Worm (Caenorhabditis elegans) whole organism, L3 larva: Measurements from ENCODE around the gene ist-1.

Experiments
- R02D3.7 ChIP-seq: fragments of 150-350 bp; optimal IDR thresholded peaks from 2 replicates; lab custom pipeline; 2014; ENCODE audit warnings: missing biosample characterization, missing genetic modification characterization
- ZK546.5 ChIP-seq: sonication (generic microtip); optimal IDR thresholded peaks from 2 replicates; lab custom pipeline; 2017; ENCODE audit warnings: missing biosample characterization, missing genetic modification characterization
- aly-2 ChIP-seq: fragments of 150-350 bp; optimal IDR thresholded peaks from 2 replicates; lab custom pipeline; 2014; ENCODE audit warnings: missing biosample characterization, missing genetic modification characterization
- ama-1 ChIP-seq: fragments of 150-350 bp; optimal IDR thresholded peaks from 2 replicates; lab custom pipeline; 2018
- ceh-16 ChIP-seq: sonication (generic microtip); optimal IDR thresholded peaks from 2 replicates; lab custom pipeline; 2017; ENCODE audit warnings: missing biosample characterization, missing genetic modification characterization
- ceh-28 ChIP-seq: fragments of 150-350 bp; optimal IDR thresholded peaks from 2 replicates; lab custom pipeline; 2014; ENCODE audit warnings: missing biosample characterization, missing genetic modification reagents, missing genetic modification characterization
- ceh-82 ChIP-seq: fragments of 150-350 bp; optimal IDR thresholded peaks from 2 replicates; lab custom pipeline; 2014; ENCODE audit warnings: missing biosample characterization, missing genetic modification characterization
- ceh-9 ChIP-seq: sonication (generic microtip); optimal IDR thresholded peaks from 2 replicates; lab custom pipeline; 2018; ENCODE audit warnings: missing biosample characterization, missing genetic modification characterization
- daf-12 ChIP-seq: fragments of 150-350 bp; optimal IDR thresholded peaks from 2 replicates; lab custom pipeline; 2014; ENCODE audit warnings: missing biosample characterization, missing genetic modification reagents, missing genetic modification characterization
- egl-27 ChIP-seq: sonication (generic microtip); optimal IDR thresholded peaks from 4 replicates; lab custom pipeline; 2017; ENCODE audit warnings: missing biosample characterization, missing genetic modification reagents, missing genetic modification characterization
- egl-5 ChIP-seq: fragments of 150-350 bp; optimal IDR thresholded peaks from 2 replicates; lab custom pipeline; 2017; ENCODE audit warnings: missing biosample characterization, missing genetic modification reagents, missing genetic modification characterization, inconsistent platforms
- elt-1 ChIP-seq: fragments of 150-350 bp; optimal IDR thresholded peaks from 2 replicates; lab custom pipeline; 2014; ENCODE audit warnings: missing biosample characterization, missing genetic modification characterization
- elt-2 ChIP-seq: sonication (generic microtip); optimal IDR thresholded peaks from 2 replicates; lab custom pipeline; 2016; ENCODE audit warnings: missing genetic modification reagents, mild to moderate bottlenecking, missing genetic modification characterization, missing compliant biosample characterization
- elt-3 ChIP-seq, 3 experiments: fragments of 150-350 bp in 1 of 3; sonication (generic microtip) in 2 of 3; optimal IDR thresholded peaks; 2 replicates in 2 of 3; 4 replicates in 1 of 3; lab custom pipeline; 2014 to 2017; ENCODE audit warnings: missing biosample characterization in 3 of 3, missing genetic modification characterization in 3 of 3
- eor-1 ChIP-seq, 2 experiments: fragments of 150-350 bp; optimal IDR thresholded peaks; 2 replicates each; lab custom pipeline; 2014 to 2018; ENCODE audit warnings: missing biosample characterization in 2 of 2, missing genetic modification characterization in 2 of 2
- fkh-10 ChIP-seq: sonication (generic microtip); optimal IDR thresholded peaks from 2 replicates; lab custom pipeline; 2017; ENCODE audit warnings: missing biosample characterization, missing genetic modification reagents, missing genetic modification characterization
- fkh-2 ChIP-seq: fragments of 150-350 bp; optimal IDR thresholded peaks from 2 replicates; lab custom pipeline; 2014; ENCODE audit warnings: missing biosample characterization, missing genetic modification reagents, missing genetic modification characterization
- fos-1 ChIP-seq: fragments of 150-350 bp; optimal IDR thresholded peaks from 2 replicates; lab custom pipeline; 2014; ENCODE audit warnings: missing biosample characterization, missing genetic modification characterization
- hmg-11 ChIP-seq: sonication (generic microtip); optimal IDR thresholded peaks from 2 replicates; lab custom pipeline; 2016; ENCODE audit warnings: missing genetic modification characterization, missing compliant biosample characterization
- jun-1 ChIP-seq: fragments of 150-350 bp; optimal IDR thresholded peaks from 2 replicates; lab custom pipeline; 2014; ENCODE audit warnings: missing biosample characterization, missing genetic modification reagents, missing genetic modification characterization
- lin-15B ChIP-seq: fragments of 150-350 bp; optimal IDR thresholded peaks from 2 replicates; lab custom pipeline; 2014; ENCODE audit warnings: missing biosample characterization, missing genetic modification characterization
- lin-39 ChIP-seq: fragments of 150-350 bp; optimal IDR thresholded peaks from 2 replicates; lab custom pipeline; 2018; ENCODE audit warnings: missing biosample characterization, missing genetic modification reagents, missing genetic modification characterization
- lsy-12 ChIP-seq: sonication (generic microtip); optimal IDR thresholded peaks from 2 replicates; lab custom pipeline; 2016; ENCODE audit warnings: mild to moderate bottlenecking, missing genetic modification characterization, missing compliant biosample characterization
- mdl-1 ChIP-seq: fragments of 150-350 bp; optimal IDR thresholded peaks from 2 replicates; lab custom pipeline; 2014; ENCODE audit warnings: missing biosample characterization, missing genetic modification characterization
- mml-1 ChIP-seq: fragments of 150-350 bp; sonication (generic microtip); optimal IDR thresholded peaks from 3 replicates; lab custom pipeline; 2014; ENCODE audit warnings: missing biosample characterization, missing genetic modification characterization
- nfya-1 ChIP-seq: sonication (generic microtip); optimal IDR thresholded peaks from 2 replicates; lab custom pipeline; 2017; ENCODE audit warnings: missing genetic modification characterization, mild to moderate bottlenecking, missing compliant biosample characterization, antibody characterized with exemption, moderate library complexity; ENCODE audit not compliant: insufficient read depth
- nhr-11 ChIP-seq: fragments of 150-350 bp; optimal IDR thresholded peaks from 2 replicates; lab custom pipeline; 2014; ENCODE audit warnings: missing biosample characterization, missing genetic modification characterization
- nhr-12 ChIP-seq: fragments of 150-350 bp; optimal IDR thresholded peaks from 2 replicates; lab custom pipeline; 2014; ENCODE audit warnings: missing biosample characterization, missing genetic modification characterization
- nhr-23 ChIP-seq: fragments of 150-350 bp; optimal IDR thresholded peaks from 2 replicates; lab custom pipeline; 2014; ENCODE audit warnings: missing biosample characterization, missing genetic modification reagents, missing genetic modification characterization
- nhr-237 ChIP-seq: fragments of 150-350 bp; optimal IDR thresholded peaks from 2 replicates; lab custom pipeline; 2014; ENCODE audit warnings: missing biosample characterization, missing genetic modification characterization
- nhr-25 ChIP-seq: sonication (generic microtip); optimal IDR thresholded peaks from 2 replicates; lab custom pipeline; 2017; ENCODE audit warnings: missing biosample characterization, missing genetic modification characterization
- nhr-28 ChIP-seq: fragments of 150-350 bp; optimal IDR thresholded peaks from 2 replicates; lab custom pipeline; 2014; ENCODE audit warnings: missing biosample characterization, missing genetic modification characterization
- nhr-43 ChIP-seq: sonication (generic microtip); optimal IDR thresholded peaks from 2 replicates; lab custom pipeline; 2016; ENCODE audit warnings: mild to moderate bottlenecking, missing genetic modification characterization, missing compliant biosample characterization; ENCODE audit not compliant: poor library complexity, severe bottlenecking
- nhr-67 ChIP-seq: fragments of 150-350 bp; optimal IDR thresholded peaks from 2 replicates; lab custom pipeline; 2014; ENCODE audit warnings: missing biosample characterization, missing genetic modification characterization
- nhr-76 ChIP-seq: fragments of 150-350 bp; sonication (generic microtip); optimal IDR thresholded peaks from 5 replicates; lab custom pipeline; 2014; ENCODE audit warnings: missing biosample characterization, missing genetic modification characterization
- nhr-77 ChIP-seq: fragments of 150-350 bp; optimal IDR thresholded peaks from 2 replicates; lab custom pipeline; 2014; ENCODE audit warnings: missing biosample characterization, missing genetic modification characterization
- pha-4 ChIP-seq: fragments of 150-350 bp; optimal IDR thresholded peaks from 2 replicates; lab custom pipeline; 2014; ENCODE audit warnings: missing biosample characterization, missing genetic modification reagents, missing genetic modification characterization
- pqm-1 ChIP-seq: fragments of 150-350 bp; optimal IDR thresholded peaks from 2 replicates; lab custom pipeline; 2017; ENCODE audit warnings: missing biosample characterization, missing genetic modification characterization, inconsistent platforms
- sea-2 ChIP-seq: fragments of 150-350 bp; sonication (generic microtip); optimal IDR thresholded peaks from 4 replicates; lab custom pipeline; 2014; ENCODE audit warnings: missing biosample characterization, missing genetic modification reagents, missing genetic modification characterization
- skn-1 ChIP-seq: fragments of 150-350 bp; optimal IDR thresholded peaks from 2 replicates; lab custom pipeline; 2014; ENCODE audit warnings: missing biosample characterization, missing genetic modification characterization
- snpc-4 ChIP-seq: fragments of 150-350 bp; optimal IDR thresholded peaks from 2 replicates; lab custom pipeline; 2014; ENCODE audit warnings: missing biosample characterization, missing genetic modification characterization
- tbx-2 ChIP-seq: sonication (generic microtip); optimal IDR thresholded peaks from 2 replicates; lab custom pipeline; 2016; ENCODE audit warnings: mild to moderate bottlenecking, missing genetic modification characterization, missing compliant biosample characterization
- unc-39 ChIP-seq: sonication (generic microtip); optimal IDR thresholded peaks from 4 replicates; lab custom pipeline; 2017; ENCODE audit warnings: missing biosample characterization, missing genetic modification characterization
- unc-62 ChIP-seq: fragments of 150-350 bp; sonication (generic microtip); optimal IDR thresholded peaks from 4 replicates; lab custom pipeline; 2014; ENCODE audit warnings: missing biosample characterization, missing genetic modification reagents, missing genetic modification characterization
- zag-1 ChIP-seq: fragments of 150-350 bp; optimal IDR thresholded peaks from 2 replicates; lab custom pipeline; 2014; ENCODE audit warnings: missing biosample characterization, missing genetic modification characterization
- ztf-11 ChIP-seq: fragments of 150-350 bp; optimal IDR thresholded peaks from 2 replicates; lab custom pipeline; 2014; ENCODE audit warnings: missing biosample characterization, missing genetic modification characterization
- ztf-4 ChIP-seq: fragments of 150-350 bp; optimal IDR thresholded peaks from 2 replicates; lab custom pipeline; 2014; ENCODE audit warnings: missing biosample characterization, missing genetic modification characterization

Gene ist-1

ce11 chrX:7100290-7100689, 26.2 kb upstream of the ist-1 start, which contains the start of gene C36B7.6:
Gene C36B7.6, minus strand, starts transcription at chrX:7100338.
- TF ChIP-seq ceh-82 (no peak), unc-39 (no peak), mml-1 (no peak), egl-5 (tag; lab: Kevin White, UChicago) (no peak), fos-1 (tag; lab: Kevin White, UChicago) (no peak), ztf-11 (tag; lab: Kevin White, UChicago) (no peak), daf-12 (tag; lab: Kevin White, UChicago) (no peak), nhr-28 (tag; lab: Kevin White, UChicago) (no peak), nhr-43 (tag; lab: Kevin White, UChicago) (no peak), nhr-67 (tag; lab: Kevin White, UChicago) (no peak), jun-1 (tag; lab: Kevin White, UChicago) (no peak), lin-15B (peak; percentile 49), ceh-16 (tag; lab: Kevin White, UChicago) (no peak), lsy-12 (no peak), ceh-9 (tag; lab: Kevin White, UChicago) (no peak), eor-1 (tag; optimal IDR thresholded peaks at IDR 0.05; lab: Kevin White, UChicago) (no peak), nhr-11 (tag; lab: Kevin White, UChicago) (no peak), nhr-76 (tag; lab: Kevin White, UChicago) (no peak), mdl-1 (tag; lab: Kevin White, UChicago) (no peak), nhr-12 (tag; lab: Kevin White, UChicago) (no peak), nhr-23 (tag; lab: Kevin White, UChicago) (peak; percentile 36), elt-2 (peak; percentile 36), pqm-1 (tag; lab: Kevin White, UChicago) (peak; percentile 30), ceh-28 (tag; lab: Kevin White, UChicago) (no peak), fkh-10 (GFP tag; lab: Kevin White, UChicago) (no peak), ZK546.5 (no peak), zag-1 (no peak), ztf-4 (tag; lab: Kevin White, UChicago) (no peak), pha-4 (no peak), skn-1 (tag; lab: Kevin White, UChicago) (no peak), elt-3 (tag; optimal IDR thresholded peaks at IDR 0.05; lab: Kevin White, UChicago) (no peak), snpc-4 (peak; percentile 17), nfya-1 (tag; lab: Kevin White, UChicago) (no peak), hmg-11 (no peak), R02D3.7 (tag; lab: Kevin White, UChicago) (no peak), ama-1 (lab: Kevin White, UChicago) (no peak), elt-1 (tag; lab: Kevin White, UChicago) (no peak), lin-39 (no peak), nhr-77 (tag; lab: Kevin White, UChicago) (no peak), nhr-25 (tag; lab: Kevin White, UChicago) (peak; percentile 52), unc-62 (GFP tag; lab: Kevin White, UChicago) (no peak), egl-27 (tag; lab: Kevin White, UChicago) (no peak), nhr-237 (tag; lab: Kevin White, UChicago) (no peak), fkh-2 (tag; lab: Kevin White, UChicago) (no peak), aly-2 (tag; lab: Kevin White, UChicago) (no peak), tbx-2 (no peak), sea-2 (GFP tag; lab: Kevin White, UChicago) (no peak)

DNA sequence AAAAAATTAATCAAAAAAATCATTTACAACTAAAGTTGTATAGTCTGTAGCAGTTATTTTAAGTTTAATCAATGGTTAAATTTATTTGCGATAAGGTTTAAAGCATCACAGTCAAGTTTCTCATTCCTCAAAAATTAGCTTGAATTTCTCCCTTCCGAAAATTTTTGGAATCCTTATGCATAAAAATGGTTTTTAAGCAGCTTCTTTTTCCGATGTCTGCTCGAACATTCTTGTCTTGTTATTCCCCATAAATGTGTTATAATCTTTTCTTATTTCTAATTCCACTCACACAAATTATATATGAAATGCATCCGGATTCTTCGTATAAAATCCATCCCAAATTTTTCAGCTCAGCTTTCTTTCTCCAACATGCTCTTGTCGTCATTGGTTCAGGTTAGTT, 25.0 kb upstream of the ist-1 start, which contains the start of gene C36B7.3:
Gene C36B7.3 (plus strand): TSS at position 301 of the 400 bp plus-strand sequence.
- no peak for TF ChIP-seq nhr-12 (tag; lab: Kevin White, UChicago)
- no peak for TF ChIP-seq eor-1 (tag; optimal IDR thresholded peaks at IDR 0.05; lab: Kevin White, UChicago)
- TF ChIP-seq lin-15B, result no peak
- TF ChIP-seq pqm-1 (tag; lab: Kevin White, UChicago), result no peak
- no peak for TF ChIP-seq R02D3.7 (tag; lab: Kevin White, UChicago)
- no peak for TF ChIP-seq nhr-67 (tag; lab: Kevin White, UChicago)
- TF ChIP-seq nhr-76 (tag; lab: Kevin White, UChicago), result no peak
